Worm (Caenorhabditis elegans): ENCODE measurements around the gene nspc-17.

The nspc-17 gene

DNA sequence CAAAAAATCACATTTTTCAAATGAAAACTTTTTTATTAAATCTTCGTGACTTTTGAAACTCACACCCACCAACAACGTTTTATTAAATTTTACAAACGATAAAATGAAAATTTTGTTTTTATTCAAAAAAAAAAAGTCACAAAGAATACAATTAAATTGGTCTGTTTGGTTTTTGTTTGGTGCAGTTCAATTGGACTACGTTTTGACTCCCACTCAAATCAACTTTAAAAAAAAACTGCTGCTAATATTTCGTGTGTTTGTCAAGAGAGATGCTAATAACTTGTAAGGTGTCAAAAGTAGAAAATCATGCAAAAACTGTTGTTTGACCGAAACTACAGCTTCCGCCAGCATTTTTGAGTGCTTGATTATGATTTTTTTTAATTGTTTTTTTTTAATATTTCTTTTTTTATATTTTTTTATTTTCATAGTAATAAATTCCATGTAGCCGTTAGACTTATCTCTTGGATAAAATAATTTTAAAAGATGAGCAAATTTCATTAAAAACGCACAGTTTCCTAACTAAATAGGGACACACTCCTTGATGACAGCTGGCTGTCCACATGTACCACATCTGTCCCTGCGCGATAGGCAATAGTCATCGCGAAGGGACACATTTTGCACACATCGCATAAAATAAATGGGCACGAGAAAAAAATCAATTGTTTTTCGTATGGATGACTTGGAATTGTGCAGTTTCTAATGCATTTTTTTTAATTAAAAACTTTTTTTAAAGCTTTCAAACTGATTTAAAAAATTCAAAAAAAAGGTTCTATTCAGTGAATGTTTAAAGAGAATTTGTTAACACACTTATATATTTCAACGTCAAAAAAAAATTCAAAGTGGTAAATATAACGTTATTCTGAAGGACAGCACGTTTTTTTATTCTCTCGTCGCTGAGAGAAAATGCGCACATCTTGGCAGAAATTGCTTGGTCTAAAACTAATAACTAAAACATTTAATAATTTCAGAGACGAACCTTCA is 634 bp upstream of the nspc-17 start (continued):
- TF ChIP-seq mxl-1 (tag; optimal IDR thresholded peaks at IDR 0.05): peak; percentile 66
- no peak for TF ChIP-seq him-1 (tag; optimal IDR thresholded peaks at IDR 0.05)
- no peak for TF ChIP-seq D2030.7 (GFP tag; IDR thresholded peaks at IDR 0.05)
- peak; percentile 87 for TF ChIP-seq nhr-179 (tag; optimal IDR thresholded peaks at IDR 0.05)
- TF ChIP-seq ceh-100 (GFP tag; IDR thresholded peaks at IDR 0.05): peak; percentile 71; the same call in 1 of the 2 replicates
- TF ChIP-seq Y53G8AR.9 (GFP tag; conservative IDR thresholded peaks at IDR 0.05): peak; percentile 98
- TF ChIP-seq dox-1 (GFP tag; IDR thresholded peaks at IDR 0.05): peak; percentile 99
- TF ChIP-seq nhr-90 (tag; optimal IDR thresholded peaks at IDR 0.05): peak; percentile 91
- peak; percentile 90 for TF ChIP-seq F52B5.7 (tag; optimal IDR thresholded peaks at IDR 0.05)
- TF ChIP-seq lir-1 (GFP tag; conservative IDR thresholded peaks at IDR 0.05): peak; percentile 94
- peak; percentile 75 for TF ChIP-seq mel-28 (tag; optimal IDR thresholded peaks at IDR 0.05; ENCODE audit: borderline replicate concordance)
- peak; percentile 87 for TF ChIP-seq hmg-1.2 (GFP tag; IDR thresholded peaks at IDR 0.05)
- peak; percentile 86 for TF ChIP-seq sea-2 (GFP tag; IDR thresholded peaks at IDR 0.05)
- TF ChIP-seq zfh-2 (GFP tag; conservative IDR thresholded peaks at IDR 0.05): no peak
- TF ChIP-seq ccch-3 (GFP tag; optimal IDR thresholded peaks at IDR 0.05): peak; percentile 87
- peak; percentile 97 for TF ChIP-seq B0035.1 (tag; optimal IDR thresholded peaks at IDR 0.05)
- TF ChIP-seq Y56A3A.18 (GFP tag; IDR thresholded peaks at IDR 0.05): peak; percentile 100
- TF ChIP-seq unc-130 (GFP tag; optimal IDR thresholded peaks at IDR 0.05): peak; percentile 32
- no peak for TF ChIP-seq Y79H2A.3 (GFP tag; conservative IDR thresholded peaks at IDR 0.05)

DNA sequence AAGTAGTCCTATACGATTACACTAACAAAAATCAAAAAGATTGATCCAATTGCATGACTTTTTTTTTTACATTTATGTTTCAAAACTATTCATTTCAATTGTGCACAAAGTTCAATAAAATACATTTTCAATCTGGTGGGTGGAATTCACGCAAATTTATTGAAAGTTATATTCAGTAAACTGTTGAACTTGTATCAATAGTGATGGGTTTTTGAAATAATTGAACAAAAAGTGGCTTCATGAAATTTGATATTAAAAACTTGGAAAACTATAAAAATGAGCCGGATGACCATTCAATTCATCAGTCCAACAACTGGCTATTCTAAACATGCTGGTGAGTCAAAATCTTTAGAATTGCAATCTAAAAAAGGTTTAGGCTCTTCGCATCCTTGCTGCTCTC is 1.7 kb downstream of the nspc-17 start, which contains the start of gene nspc-16:
Gene nspc-16, plus strand, starts transcription at position 301 of the 400 bp plus-strand sequence.
- TF ChIP-seq Y53G8AR.9 (GFP tag; conservative IDR thresholded peaks at IDR 0.05) (no peak), ekl-4 (GFP tag; IDR thresholded peaks at IDR 0.05) (no peak), snpc-1.1 (tag; optimal IDR thresholded peaks at IDR 0.05; ENCODE audit: insufficient read depth) (no peak), F55B11.4 (tag; optimal IDR thresholded peaks at IDR 0.05; ENCODE audit: borderline replicate concordance, insufficient read depth) (no peak), ztf-22 (GFP tag; optimal IDR thresholded peaks at IDR 0.05) (no peak), nhr-120 (GFP tag; IDR thresholded peaks at IDR 0.05) (no peak), sdz-38 (tag; optimal IDR thresholded peaks at IDR 0.05) (no peak), hmg-1.2 (GFP tag; IDR thresholded peaks at IDR 0.05) (no peak), hrde-1 (tag; optimal IDR thresholded peaks at IDR 0.05; ENCODE audit: borderline replicate concordance) (no peak), B0261.1 (tag; optimal IDR thresholded peaks at IDR 0.05) (no peak), hsf-1 (GFP tag; IDR thresholded peaks at IDR 0.05) (no peak), pbrm-1 (GFP tag; IDR thresholded peaks at IDR 0.05) (no peak), F22D6.2 (tag; optimal IDR thresholded peaks at IDR 0.05) (no peak), F57C9.4 (tag; optimal IDR thresholded peaks at IDR 0.05) (no peak), madf-3 (GFP tag; IDR thresholded peaks at IDR 0.05) (no peak), Y67H2A.10 (GFP tag; conservative IDR thresholded peaks at IDR 0.05) (no peak), attf-3 (GFP tag; conservative IDR thresholded peaks at IDR 0.05) (no peak), let-607 (tag; optimal IDR thresholded peaks at IDR 0.05) (no peak), dpff-1 (tag; optimal IDR thresholded peaks at IDR 0.05) (no peak), F37B4.10 (GFP tag; IDR thresholded peaks at IDR 0.05) (no peak)

Data from whole organism, young adult.